Fruit fly (Drosophila melanogaster) whole organism, embryonic: ENCODE results near the gene Dh44.

Experiments
- B-H1 ChIP-seq: fragments of 200-800 bp; sonication (Bioruptor generic); IDR thresholded peaks from 3 replicates; pipeline ENCODE4 v1.3.6; 2022; ENCODE audit warnings: missing biosample characterization, missing genetic modification characterization
- Bdp1 ChIP-seq: fragments of 200-800 bp; sonication (Bioruptor generic); optimal IDR thresholded peaks from 3 replicates; lab custom pipeline; 2016; ENCODE audit warnings: missing biosample characterization, missing genetic modification characterization
- BtbVII ChIP-seq: fragments of 200-800 bp; sonication (Bioruptor generic); optimal IDR thresholded peaks from 3 replicates; lab custom pipeline; 2017; ENCODE audit warnings: missing biosample characterization, mild to moderate bottlenecking, missing genetic modification characterization
- CG10462 ChIP-seq: fragments of 200-800 bp; sonication (Bioruptor generic); optimal IDR thresholded peaks from 2 replicates; lab custom pipeline; 2016; ENCODE audit warnings: missing biosample characterization, missing genetic modification characterization
- CG11093 ChIP-seq: fragments of 200-800 bp; sonication (Bioruptor generic); IDR thresholded peaks from 3 replicates; pipeline ENCODE4 v1.3.6; 2022; ENCODE audit warnings: missing biosample characterization, missing genetic modification characterization
- CG11695 ChIP-seq: fragments of 200-800 bp; sonication (Bioruptor generic); IDR thresholded peaks from 3 replicates; pipeline ENCODE4 v1.3.6; 2022; ENCODE audit warnings: missing biosample characterization, missing genetic modification characterization
- CG13894 ChIP-seq: fragments of 200-800 bp; sonication (Bioruptor generic); optimal IDR thresholded peaks from 3 replicates; lab custom pipeline; 2018; ENCODE audit warnings: missing biosample characterization, mild to moderate bottlenecking, missing genetic modification characterization, moderate library complexity
- CG14667 ChIP-seq: fragments of 200-800 bp; sonication (Bioruptor generic); IDR thresholded peaks from 2 replicates; pipeline ENCODE4 v1.3.6; 2022; ENCODE audit warnings: missing biosample characterization, missing genetic modification characterization
- CG14860 ChIP-seq: fragments of 200-800 bp; sonication (Bioruptor generic); IDR thresholded peaks from 3 replicates; pipeline ENCODE4 v1.3.6; 2022; ENCODE audit warnings: missing biosample characterization, missing genetic modification characterization; ENCODE audit not compliant: partially characterized antibody
- CG14965 ChIP-seq: fragments of 200-800 bp; sonication (Bioruptor generic); optimal IDR thresholded peaks from 2 replicates; lab custom pipeline; 2016; ENCODE audit warnings: missing biosample characterization, missing genetic modification characterization, borderline replicate concordance
- CG15601 ChIP-seq: fragments of 200-800 bp; sonication (Bioruptor generic); optimal IDR thresholded peaks from 3 replicates; lab custom pipeline; 2019; ENCODE audit warnings: missing biosample characterization, mild to moderate bottlenecking, missing genetic modification characterization, moderate library complexity
- CG17385 ChIP-seq: fragments of 200-800 bp; sonication (Bioruptor generic); optimal IDR thresholded peaks from 3 replicates; lab custom pipeline; 2018; ENCODE audit warnings: missing biosample characterization, mild to moderate bottlenecking, missing genetic modification characterization
- CG17568 ChIP-seq: fragments of 200-800 bp; sonication (Bioruptor generic); optimal IDR thresholded peaks from 2 replicates; lab custom pipeline; 2018; ENCODE audit warnings: missing biosample characterization, mild to moderate bottlenecking, missing genetic modification characterization, moderate library complexity
- CG17912 ChIP-seq: fragments of 200-800 bp; sonication (Bioruptor generic); optimal IDR thresholded peaks from 2 replicates; lab custom pipeline; 2018; ENCODE audit warnings: missing biosample characterization, mild to moderate bottlenecking, missing genetic modification characterization
- CG2120 ChIP-seq: fragments of 200-800 bp; sonication (Bioruptor generic); optimal IDR thresholded peaks from 3 replicates; lab custom pipeline; 2016; ENCODE audit warnings: missing biosample characterization, missing genetic modification characterization
- CG2875 ChIP-seq: fragments of 200-800 bp; sonication (Bioruptor generic); optimal IDR thresholded peaks from 2 replicates; lab custom pipeline; 2017; ENCODE audit warnings: missing biosample characterization, mild to moderate bottlenecking, missing genetic modification characterization, missing genetic modification reagents
- CG4404 ChIP-seq: fragments of 200-800 bp; sonication (Bioruptor generic); IDR thresholded peaks from 2 replicates; pipeline ENCODE4 v1.3.6; 2022; ENCODE audit warnings: missing biosample characterization, missing genetic modification characterization
- CG5245 ChIP-seq: fragments of 200-800 bp; sonication (Bioruptor generic); optimal IDR thresholded peaks from 3 replicates; lab custom pipeline; 2016; ENCODE audit warnings: missing biosample characterization, missing genetic modification characterization
- CG6689 ChIP-seq: fragments of 200-800 bp; sonication (Bioruptor generic); IDR thresholded peaks from 2 replicates; pipeline ENCODE4 v1.3.6; 2022; ENCODE audit warnings: missing biosample characterization, missing genetic modification characterization
- Dip3 ChIP-seq: fragments of 200-800 bp; sonication (Bioruptor generic); optimal IDR thresholded peaks from 3 replicates; lab custom pipeline; 2016; ENCODE audit warnings: missing biosample characterization, missing genetic modification characterization
- Dref ChIP-seq: fragments of 200-800 bp; sonication (Bioruptor generic); IDR thresholded peaks from 2 replicates; pipeline ENCODE4 v1.3.6; 2022; ENCODE audit warnings: missing biosample characterization, missing genetic modification characterization
- E2f1 ChIP-seq: fragments of 200-800 bp; sonication (Bioruptor generic); IDR thresholded peaks from 2 replicates; pipeline ENCODE4 v1.3.6; 2022; ENCODE audit warnings: missing biosample characterization, missing genetic modification characterization
- Hmr ChIP-seq: fragments of 200-800 bp; sonication (Bioruptor generic); optimal IDR thresholded peaks from 3 replicates; lab custom pipeline; 2017; ENCODE audit warnings: mild to moderate bottlenecking, missing biosample characterization, missing genetic modification reagents, missing genetic modification characterization
- MESR4 ChIP-seq: fragments of 200-800 bp; sonication (Bioruptor generic); optimal IDR thresholded peaks from 2 replicates; lab custom pipeline; 2018; ENCODE audit warnings: missing biosample characterization, mild to moderate bottlenecking, missing genetic modification characterization, moderate library complexity
- Med ChIP-seq: fragments of 200-800 bp; sonication (Bioruptor generic); peaks from one replicate; lab custom pipeline; 2016; ENCODE audit warnings: missing biosample characterization, missing genetic modification characterization, mild to moderate bottlenecking, inconsistent platforms, moderate library complexity
- Oaz ChIP-seq: fragments of 200-800 bp; sonication (Bioruptor generic); IDR thresholded peaks from 2 replicates; pipeline ENCODE4 v1.3.6; 2022; ENCODE audit warnings: missing biosample characterization, missing genetic modification characterization
- Ravus ChIP-seq: fragments of 200-800 bp; sonication (Bioruptor generic); IDR thresholded peaks from 2 replicates; pipeline ENCODE4 v1.3.6; 2022; ENCODE audit warnings: missing biosample characterization, missing genetic modification characterization
- Scr ChIP-seq: fragments of 200-800 bp; sonication (Bioruptor generic); IDR thresholded peaks from 2 replicates; pipeline ENCODE4 v1.3.6; 2022; ENCODE audit warnings: missing biosample characterization, missing genetic modification characterization; ENCODE audit not compliant: partially characterized antibody
- ab ChIP-seq: fragments of 200-800 bp; sonication (Bioruptor generic); optimal IDR thresholded peaks from 2 replicates; lab custom pipeline; 2016; ENCODE audit warnings: missing biosample characterization, missing genetic modification characterization
- aop ChIP-seq: fragments of 200-800 bp; sonication (Bioruptor generic); IDR thresholded peaks from 2 replicates; pipeline ENCODE4 v1.3.6; 2022; ENCODE audit warnings: missing biosample characterization, missing genetic modification characterization
- cato ChIP-seq: fragments of 200-800 bp; sonication (Bioruptor generic); optimal IDR thresholded peaks from 2 replicates; lab custom pipeline; 2016; ENCODE audit warnings: missing biosample characterization, missing genetic modification characterization, borderline replicate concordance
- croc ChIP-seq: fragments of 200-800 bp; sonication (Bioruptor generic); conservative IDR thresholded peaks from 3 replicates; pipeline ENCODE4 v1.3.6; 2022; ENCODE audit warnings: missing biosample characterization, missing genetic modification characterization
- crp ChIP-seq, 2 experiments: fragments of 200-800 bp; sonication (Bioruptor generic); optimal IDR thresholded peaks; 2 replicates in 1 of 2; 3 replicates in 1 of 2; lab custom pipeline; 2017; ENCODE audit warnings: missing biosample characterization in 2 of 2, missing genetic modification characterization in 2 of 2, mild to moderate bottlenecking in 1 of 2, moderate library complexity in 1 of 2
- ftz-f1 ChIP-seq: fragments of 200-800 bp; sonication (Bioruptor generic); optimal IDR thresholded peaks from 2 replicates; lab custom pipeline; 2016; ENCODE audit warnings: missing biosample characterization, missing genetic modification characterization
- hbn ChIP-seq: fragments of 200-800 bp; sonication (Bioruptor generic); IDR thresholded peaks from 2 replicates; pipeline ENCODE4 v1.3.6; 2022; ENCODE audit warnings: missing biosample characterization, missing genetic modification characterization; ENCODE audit not compliant: partially characterized antibody
- ind ChIP-seq: fragments of 200-800 bp; sonication (Bioruptor generic); optimal IDR thresholded peaks from 3 replicates; lab custom pipeline; 2016; ENCODE audit warnings: missing biosample characterization, missing genetic modification characterization
- lbe ChIP-seq: fragments of 200-800 bp; sonication (Bioruptor generic); optimal IDR thresholded peaks from 2 replicates; lab custom pipeline; 2016; ENCODE audit warnings: missing biosample characterization, mild to moderate bottlenecking, missing genetic modification characterization
- mld ChIP-seq: fragments of 200-800 bp; sonication (Bioruptor generic); IDR thresholded peaks from 3 replicates; pipeline ENCODE4 v1.3.6; 2022; ENCODE audit warnings: missing biosample characterization, missing genetic modification characterization; ENCODE audit not compliant: partially characterized antibody
- nau ChIP-seq: fragments of 200-800 bp; sonication (Bioruptor generic); optimal IDR thresholded peaks from 3 replicates; lab custom pipeline; 2017; ENCODE audit warnings: missing biosample characterization, mild to moderate bottlenecking, missing genetic modification characterization, missing genetic modification reagents
- nerfin-2 ChIP-seq: fragments of 200-800 bp; sonication (Bioruptor generic); IDR thresholded peaks from 2 replicates; pipeline ENCODE4 v1.3.6; 2022; ENCODE audit warnings: missing biosample characterization, missing genetic modification characterization; ENCODE audit not compliant: partially characterized antibody
- otp ChIP-seq: fragments of 200-800 bp; sonication (Bioruptor generic); IDR thresholded peaks from 3 replicates; pipeline ENCODE4, ENCODE4 v1.3.6; 2022; ENCODE audit warnings: missing biosample characterization, missing genetic modification characterization
- p53 ChIP-seq: fragments of 200-800 bp; sonication (Bioruptor generic); optimal IDR thresholded peaks from 2 replicates; lab custom pipeline; 2016; ENCODE audit warnings: missing biosample characterization, missing genetic modification characterization
- pfk ChIP-seq: fragments of 200-800 bp; sonication (Bioruptor generic); optimal IDR thresholded peaks from 2 replicates; lab custom pipeline; 2018; ENCODE audit warnings: missing biosample characterization, mild to moderate bottlenecking, missing genetic modification characterization, moderate library complexity
- pzg ChIP-seq: fragments of 200-800 bp; sonication (Bioruptor generic); optimal IDR thresholded peaks from 3 replicates; lab custom pipeline; 2018; ENCODE audit warnings: missing biosample characterization, mild to moderate bottlenecking, missing genetic modification characterization, moderate library complexity
- row ChIP-seq: fragments of 200-800 bp; sonication (Bioruptor generic); IDR thresholded peaks from 3 replicates; pipeline ENCODE4 v1.3.6; 2022; ENCODE audit warnings: missing biosample characterization, missing genetic modification characterization
- schlank ChIP-seq: fragments of 200-800 bp; sonication (Bioruptor generic); optimal IDR thresholded peaks from 2 replicates; lab custom pipeline; 2018; ENCODE audit warnings: missing biosample characterization, mild to moderate bottlenecking, missing genetic modification characterization
- tll ChIP-seq, 2 experiments: fragments of 200-800 bp in 1 of 2; fragments of >200 bp in 1 of 2; sonication (Bioruptor generic) in 1 of 2; optimal IDR thresholded peaks; 2 replicates each; lab custom pipeline; 2017 to 2019; ENCODE audit warnings: missing biosample characterization in 2 of 2, missing genetic modification characterization in 2 of 2, mild to moderate bottlenecking in 1 of 2, moderate library complexity in 1 of 2
- ttk ChIP-seq: fragments of 200-800 bp; sonication (Bioruptor generic); IDR thresholded peaks from 2 replicates; pipeline ENCODE4 v2.1.2; 2022; ENCODE audit warnings: missing biosample characterization, missing genetic modification characterization
- unc-4 ChIP-seq: fragments of 200-800 bp; sonication (Bioruptor generic); IDR thresholded peaks from 2 replicates; pipeline ENCODE4 v1.3.6; 2022; ENCODE audit warnings: missing biosample characterization, missing genetic modification characterization; ENCODE audit not compliant: partially characterized antibody
- unpg ChIP-seq: fragments of 200-800 bp; sonication (Bioruptor generic); optimal IDR thresholded peaks from 3 replicates; lab custom pipeline; 2018; ENCODE audit warnings: missing biosample characterization, mild to moderate bottlenecking, missing genetic modification characterization, moderate library complexity
- yki ChIP-seq: fragments of >200 bp; optimal IDR thresholded peaks from 3 replicates; lab custom pipeline; 2018

The Dh44 gene

dm6 chr3R:9598099-9598498, 39.9 kb upstream of the Dh44 start (continued):
- TF ChIP-seq CG11695 (GFP tag; lab: Robert Waterston, UW), result 0 out of 3 replicates have a peak, but pooled peaks have one; percentile 12
- TF ChIP-seq p53 (GFP tag; lab: Kevin White, UChicago), result no peak
- TF ChIP-seq ind (GFP tag; lab: Kevin White, UChicago), result peak; percentile 35
- TF ChIP-seq CG5245 (GFP tag; lab: Kevin White, UChicago), result peak; percentile 59
- TF ChIP-seq CG4404, result peak; percentile 58
- TF ChIP-seq MESR4 (GFP tag; lab: Kevin White, UChicago), result no peak
- no peak for TF ChIP-seq cato (GFP tag; lab: Kevin White, UChicago)
- TF ChIP-seq CG6689 (GFP tag; lab: Robert Waterston, UW), result peak; percentile 24; the same call in 1 of the 2 replicates
- TF ChIP-seq CG2120 (GFP tag; lab: Kevin White, UChicago), result no peak
- TF ChIP-seq Dip3, result no peak
- TF ChIP-seq Hmr, result no peak
- no peak for TF ChIP-seq Dref (GFP tag; lab: Robert Waterston, UW)
- TF ChIP-seq aop (GFP tag; lab: Robert Waterston, UW), result no peak
- no peak for TF ChIP-seq mld (GFP tag; lab: Robert Waterston, UW)
- no peak for TF ChIP-seq CG11093 (GFP tag; lab: Robert Waterston, UW)
- no peak for TF ChIP-seq croc (GFP tag; lab: Robert Waterston, UW)
- TF ChIP-seq ttk (GFP tag; lab: Robert Waterston, UW), result no peak
- TF ChIP-seq Oaz (GFP tag; lab: Robert Waterston, UW), result no peak
- peak; percentile 58; the same call in 2 of the 3 replicates for TF ChIP-seq row (GFP tag; lab: Robert Waterston, UW)
- TF ChIP-seq crp (GFP tag; optimal IDR thresholded peaks at IDR 0.05; lab: Kevin White, UChicago), result no peak
- peak; percentile 46 for TF ChIP-seq CG10462
- TF ChIP-seq Scr, result no peak
- no peak for TF ChIP-seq BtbVII (GFP tag; lab: Kevin White, UChicago)
- TF ChIP-seq schlank, result no peak
- TF ChIP-seq unc-4 (GFP tag; lab: Robert Waterston, UW), result no peak
- no peak for TF ChIP-seq pfk (GFP tag; lab: Kevin White, UChicago)
- TF ChIP-seq nau, result peak; percentile 19
- peak; percentile 58 for TF ChIP-seq Med (GFP tag; lab: Kevin White, UChicago)
- no peak for TF ChIP-seq CG14965 (GFP tag; lab: Kevin White, UChicago)
- TF ChIP-seq CG17385 (GFP tag; lab: Kevin White, UChicago), result peak; percentile 51
- peak; percentile 19 for TF ChIP-seq CG15601
- no peak for TF ChIP-seq hbn
- TF ChIP-seq lbe, result no peak
- no peak for TF ChIP-seq CG13894 (tag; lab: Kevin White, UChicago)
- no peak for TF ChIP-seq pzg (GFP tag; lab: Kevin White, UChicago)
- no peak for TF ChIP-seq Ravus (GFP tag; lab: Robert Waterston, UW)
- TF ChIP-seq otp (GFP tag; lab: Robert Waterston, UW), result no peak
- TF ChIP-seq B-H1 (GFP tag; lab: Robert Waterston, UW), result no peak
- no peak for TF ChIP-seq CG17912 (GFP tag; lab: Kevin White, UChicago)
- TF ChIP-seq yki (lab: Kevin White, UChicago), result no peak
- TF ChIP-seq CG14860 (GFP tag; lab: Robert Waterston, UW), result no peak
- no peak for TF ChIP-seq nerfin-2
- no peak for TF ChIP-seq tll (GFP tag; optimal IDR thresholded peaks at IDR 0.05; lab: Kevin White, UChicago)
- TF ChIP-seq ftz-f1, result no peak
- peak; percentile 26 for TF ChIP-seq ab (GFP tag; lab: Kevin White, UChicago)
- peak; percentile 63 for TF ChIP-seq unpg
- peak; percentile 42; the same call in 1 of the 2 replicates for TF ChIP-seq E2f1 (GFP tag; lab: Robert Waterston, UW)
- TF ChIP-seq CG2875 (GFP tag; lab: Kevin White, UChicago), result peak; percentile 54
- TF ChIP-seq CG17568 (GFP tag; lab: Kevin White, UChicago), result no peak
- no peak for TF ChIP-seq CG14667 (GFP tag; lab: Robert Waterston, UW)
- TF ChIP-seq Bdp1 (GFP tag; lab: Kevin White, UChicago), result no peak
